Worm (Caenorhabditis elegans) whole organism, young adult: Measurements from ENCODE around the gene aps-1.

Experiments used
- B0261.1 ChIP-seq: sonication (generic microtip); optimal IDR thresholded peaks from 2 replicates; lab custom pipeline; 2016; ENCODE audit warnings: mild to moderate bottlenecking, missing genetic modification characterization, moderate library complexity, missing compliant biosample characterization
- B0336.3 ChIP-seq: fragments of 200-800 bp; sonication (Bioruptor generic); IDR thresholded peaks from 2 replicates; pipeline ENCODE4 v1.3.6; 2022; ENCODE audit warnings: missing genetic modification characterization, missing compliant biosample characterization
- D2030.7 ChIP-seq: fragments of 200-800 bp; sonication (Bioruptor generic); IDR thresholded peaks from 2 replicates; pipeline ENCODE4 v1.3.6; 2022; ENCODE audit warnings: missing genetic modification reagents, missing genetic modification characterization, missing compliant biosample characterization
- F22D6.2 ChIP-seq: sonication (generic microtip); optimal IDR thresholded peaks from 2 replicates; lab custom pipeline; 2016; ENCODE audit warnings: mild to moderate bottlenecking, missing genetic modification characterization, missing compliant biosample characterization
- T07F8.4 ChIP-seq: sonication (generic microtip); optimal IDR thresholded peaks from 2 replicates; lab custom pipeline; 2016; ENCODE audit warnings: mild to moderate bottlenecking, missing genetic modification characterization, moderate library complexity, missing compliant biosample characterization
- Y53G8AR.9 ChIP-seq: fragments of 200-800 bp; sonication (Bioruptor generic); conservative IDR thresholded peaks from 2 replicates; pipeline ENCODE4 v1.3.6; 2022; ENCODE audit warnings: missing genetic modification reagents, missing genetic modification characterization, missing compliant biosample characterization
- Y56A3A.18 ChIP-seq: fragments of 200-800 bp; sonication (Bioruptor generic); IDR thresholded peaks from 2 replicates; pipeline ENCODE4 v1.3.6; 2022; ENCODE audit warnings: missing genetic modification reagents, missing genetic modification characterization, missing compliant biosample characterization
- Y79H2A.3 ChIP-seq: fragments of 200-800 bp; sonication (Bioruptor generic); conservative IDR thresholded peaks from 2 replicates; pipeline ENCODE4 v1.3.6; 2022; ENCODE audit warnings: missing genetic modification reagents, missing genetic modification characterization, missing compliant biosample characterization
- Y95B8A.8 ChIP-seq: fragments of 200-800 bp; sonication (Bioruptor generic); IDR thresholded peaks from 2 replicates; pipeline ENCODE4 v1.3.6; 2022; ENCODE audit warnings: missing genetic modification reagents, missing genetic modification characterization, missing compliant biosample characterization
- ZK185.1 ChIP-seq: sonication (generic microtip); optimal IDR thresholded peaks from 2 replicates; lab custom pipeline; 2016; ENCODE audit warnings: mild to moderate bottlenecking, missing genetic modification characterization, missing compliant biosample characterization; ENCODE audit not compliant: poor library complexity, severe bottlenecking
- ama-1 ChIP-seq, 3 experiments: fragments of 150-350 bp in 1 of 3; sonication (generic microtip) in 2 of 3; optimal IDR thresholded peaks; 2 replicates each; lab custom pipeline; 2014 to 2018; ENCODE audit warnings: missing biosample characterization in 2 of 3, missing genetic modification characterization in 2 of 3, missing genetic modification reagents in 2 of 3
- athp-1 ChIP-seq: sonication (generic microtip); optimal IDR thresholded peaks from 2 replicates; lab custom pipeline; 2017; ENCODE audit warnings: mild to moderate bottlenecking, missing genetic modification characterization, missing compliant biosample characterization
- attf-3 ChIP-seq: fragments of 200-800 bp; sonication (Bioruptor generic); conservative IDR thresholded peaks from 2 replicates; pipeline ENCODE4 v1.3.6; 2022; ENCODE audit warnings: missing genetic modification reagents, missing genetic modification characterization, missing compliant biosample characterization
- cebp-1 ChIP-seq, 2 experiments: fragments of 200-800 bp in 1 of 2; sonication (Bioruptor generic) in 1 of 2; sonication (generic microtip) in 1 of 2; IDR thresholded peaks in 1 of 2; optimal IDR thresholded peaks in 1 of 2; 2 replicates each; pipeline versions ENCODE4 v1.3.6 to Lab custom; 2017 to 2022; ENCODE audit warnings: missing compliant biosample characterization in 2 of 2, missing genetic modification characterization in 2 of 2, mild to moderate bottlenecking in 1 of 2, missing genetic modification reagents in 1 of 2, moderate library complexity in 1 of 2
- ceh-40 ChIP-seq: fragments of 200-800 bp; sonication (Bioruptor generic); IDR thresholded peaks from 2 replicates; pipeline ENCODE4 v1.3.6; 2022; ENCODE audit warnings: missing genetic modification characterization, missing compliant biosample characterization
- chd-7 ChIP-seq: sonication (generic microtip); optimal IDR thresholded peaks from 2 replicates; lab custom pipeline; 2016; ENCODE audit warnings: mild to moderate bottlenecking, missing genetic modification characterization, moderate library complexity, missing compliant biosample characterization
- dox-1 ChIP-seq: fragments of 200-800 bp; sonication (Bioruptor generic); IDR thresholded peaks from 2 replicates; pipeline ENCODE4 v1.3.6; 2022; ENCODE audit warnings: missing genetic modification reagents, missing genetic modification characterization, missing compliant biosample characterization
- ekl-4 ChIP-seq: fragments of 200-800 bp; sonication (Bioruptor generic); IDR thresholded peaks from 2 replicates; pipeline ENCODE4 v1.3.6; 2022; ENCODE audit warnings: missing genetic modification reagents, missing genetic modification characterization, missing compliant biosample characterization
- ets-4 ChIP-seq: fragments of 200-800 bp; sonication (Bioruptor generic); optimal IDR thresholded peaks from 2 replicates; lab custom pipeline; 2018; ENCODE audit warnings: mild to moderate bottlenecking, missing genetic modification characterization, missing compliant biosample characterization
- hmg-1.2 ChIP-seq: fragments of 200-800 bp; sonication (Bioruptor generic); IDR thresholded peaks from 2 replicates; pipeline ENCODE4 v1.3.6; 2022; ENCODE audit warnings: missing genetic modification reagents, missing genetic modification characterization, missing compliant biosample characterization
- hsf-1 ChIP-seq: fragments of 200-800 bp; sonication (Bioruptor generic); IDR thresholded peaks from 2 replicates; pipeline ENCODE4 v1.3.6; 2022; ENCODE audit warnings: missing genetic modification reagents, missing genetic modification characterization, missing compliant biosample characterization
- let-526 ChIP-seq: fragments of 200-800 bp; sonication (Bioruptor generic); IDR thresholded peaks from 2 replicates; pipeline ENCODE4 v1.3.6; 2022; ENCODE audit warnings: missing genetic modification reagents, missing genetic modification characterization, missing compliant biosample characterization
- let-607 ChIP-seq, 2 experiments: fragments of 200-800 bp in 1 of 2; sonication (Bioruptor generic) in 1 of 2; sonication (generic microtip) in 1 of 2; optimal IDR thresholded peaks; 2 replicates each; lab custom pipeline; 2016 to 2018; ENCODE audit warnings: mild to moderate bottlenecking in 2 of 2, missing compliant biosample characterization in 2 of 2, missing genetic modification characterization in 2 of 2, moderate library complexity in 2 of 2, missing genotype in 1 of 2
- lin-40 ChIP-seq: sonication (generic microtip); optimal IDR thresholded peaks from 2 replicates; lab custom pipeline; 2016; ENCODE audit warnings: missing genetic modification characterization, mild to moderate bottlenecking, missing compliant biosample characterization, missing genotype, missing genetic modification reagents
- lin-54 ChIP-seq: fragments of 200-800 bp; sonication (Bioruptor generic); optimal IDR thresholded peaks from 2 replicates; lab custom pipeline; 2018; ENCODE audit warnings: mild to moderate bottlenecking, missing genetic modification characterization, missing compliant biosample characterization
- madf-10 ChIP-seq: sonication (generic microtip); optimal IDR thresholded peaks from 2 replicates; lab custom pipeline; 2016; ENCODE audit warnings: mild to moderate bottlenecking, missing genetic modification characterization, missing compliant biosample characterization
- madf-6 ChIP-seq: fragments of 200-800 bp; sonication (Bioruptor generic); IDR thresholded peaks from 2 replicates; pipeline ENCODE4 v1.3.6; 2022; ENCODE audit warnings: missing genetic modification reagents, missing genetic modification characterization, missing compliant biosample characterization
- mcd-1 ChIP-seq: fragments of 200-800 bp; sonication (Bioruptor generic); IDR thresholded peaks from 2 replicates; pipeline ENCODE4 v1.3.6; 2022; ENCODE audit warnings: missing genetic modification reagents, missing genetic modification characterization, missing compliant biosample characterization
- mes-4 ChIP-seq: sonication (generic microtip); optimal IDR thresholded peaks from 2 replicates; lab custom pipeline; 2016; ENCODE audit warnings: missing genotype, missing genetic modification characterization, missing compliant biosample characterization
- nfyb-1 ChIP-seq: fragments of 200-800 bp; sonication (Bioruptor generic); IDR thresholded peaks from 2 replicates; pipeline ENCODE4 v1.3.6; 2022; ENCODE audit warnings: missing genetic modification reagents, missing genetic modification characterization, missing compliant biosample characterization
- nhr-120 ChIP-seq: fragments of 200-800 bp; sonication (Bioruptor generic); IDR thresholded peaks from 2 replicates; pipeline ENCODE4 v1.3.6; 2022; ENCODE audit warnings: missing genetic modification characterization, missing compliant biosample characterization
- nhr-80 ChIP-seq: sonication (generic microtip); optimal IDR thresholded peaks from 2 replicates; lab custom pipeline; 2016; ENCODE audit warnings: missing genetic modification characterization, missing compliant biosample characterization
- rcor-1 ChIP-seq: fragments of 200-800 bp; sonication (Bioruptor generic); IDR thresholded peaks from 2 replicates; pipeline ENCODE4 v1.3.6; 2022; ENCODE audit warnings: missing genetic modification reagents, missing genetic modification characterization, missing compliant biosample characterization
- sea-2 ChIP-seq: fragments of 200-800 bp; sonication (Bioruptor generic); IDR thresholded peaks from 2 replicates; pipeline ENCODE4 v1.3.6; 2022; ENCODE audit warnings: missing genetic modification characterization, missing compliant biosample characterization
- snpc-4 ChIP-seq, 5 experiments: fragments of 150-350 bp in 1 of 5; sonication (generic microtip) in 4 of 5; optimal IDR thresholded peaks; 2 replicates each; lab custom pipeline; 2014 to 2018; ENCODE audit warnings: missing genetic modification characterization in 5 of 5, missing biosample characterization in 3 of 5, antibody characterized with exemption in 2 of 5, mild to moderate bottlenecking in 2 of 5, missing compliant biosample characterization in 2 of 5, missing genotype in 2 of 5, moderate library complexity in 2 of 5, missing genetic modification reagents in 1 of 5
- tbp1 ChIP-seq: fragments of 200-800 bp; sonication (Bioruptor generic); optimal IDR thresholded peaks from 2 replicates; lab custom pipeline; 2018; ENCODE audit warnings: mild to moderate bottlenecking, missing genetic modification characterization, missing compliant biosample characterization
- xnd-1 ChIP-seq: sonication (generic microtip); optimal IDR thresholded peaks from 2 replicates; lab custom pipeline; 2016; ENCODE audit warnings: missing genotype, missing genetic modification reagents, missing genetic modification characterization, missing compliant biosample characterization

The aps-1 gene

DNA sequence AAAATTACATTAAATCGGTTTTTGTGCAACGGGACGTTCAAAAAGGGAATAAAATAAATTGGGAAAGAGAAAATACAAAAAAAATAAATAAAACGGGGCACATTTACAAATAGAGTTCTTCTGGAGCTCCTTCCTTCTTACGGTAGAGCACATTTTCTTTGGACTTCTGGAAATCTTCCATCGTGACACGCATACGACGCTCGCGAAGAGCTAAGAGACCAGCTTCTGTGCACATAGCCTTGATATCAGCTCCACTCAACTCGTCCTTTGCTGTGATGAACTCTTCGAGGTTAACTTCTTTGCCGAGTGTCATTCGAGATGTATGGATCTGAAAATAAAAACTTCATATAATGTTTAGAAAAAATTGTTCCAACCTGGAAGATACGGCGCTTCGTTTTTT is 1.7 kb upstream of the aps-1 start:
- no peak for TF ChIP-seq madf-10 (tag; lab: Kevin White, UChicago)
- TF ChIP-seq nfyb-1, result 0 out of 2 replicates have a peak, but pooled peaks have one; percentile 22
- 0 out of 2 replicates have a peak, but pooled peaks have one; percentile 2 for TF ChIP-seq hmg-1.2 (GFP tag; lab: Robert Waterston, UW)
- TF ChIP-seq ceh-40 (GFP tag; lab: Robert Waterston, UW), result 0 out of 2 replicates have a peak, but pooled peaks have one; percentile 23
- peak; percentile 14 for TF ChIP-seq ama-1 (optimal IDR thresholded peaks at IDR 0.05; lab: Kevin White, UChicago)
- no peak for TF ChIP-seq ama-1 (GFP tag; optimal IDR thresholded peaks at IDR 0.05; lab: Kevin White, UChicago)

DNA sequence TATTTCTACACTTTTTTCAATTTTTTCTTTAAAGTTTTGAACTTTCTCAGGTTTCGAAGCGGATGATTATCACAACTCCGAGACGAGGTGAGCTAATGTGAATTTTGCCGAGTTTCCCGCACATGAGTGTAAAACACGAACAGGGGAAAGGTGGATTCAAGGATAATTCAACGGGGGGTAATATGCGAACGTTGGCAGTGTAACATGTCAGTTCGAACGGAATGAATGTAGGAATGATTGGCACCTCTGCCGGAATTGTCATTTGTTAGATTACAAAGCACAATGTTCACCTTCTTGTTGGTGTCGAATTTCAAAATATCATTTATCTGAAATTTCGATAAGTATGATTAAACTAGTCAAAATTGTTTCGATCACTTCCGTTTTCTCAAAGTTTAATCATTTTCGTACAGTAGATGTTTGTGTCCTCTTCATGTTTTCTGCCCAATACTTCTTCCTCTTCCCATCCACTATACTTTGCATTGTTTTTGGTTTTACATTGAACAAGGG is 1.2 kb downstream of the aps-1 start, which contains the start of gene picc-1:
picc-1 (plus strand) TSS at position 51 of the 507 bp plus-strand sequence.
- TF ChIP-seq Y56A3A.18 (GFP tag; lab: Robert Waterston, UW), result 0 out of 2 replicates have a peak, but pooled peaks have one; percentile 23
- peak; percentile 42; the same call in 1 of the 2 replicates for TF ChIP-seq attf-3 (GFP tag; lab: Robert Waterston, UW)
- TF ChIP-seq D2030.7 (GFP tag; lab: Robert Waterston, UW), result peak; percentile 34; the same call in 1 of the 2 replicates
- TF ChIP-seq lin-40 (tag; lab: Kevin White, UChicago), result peak; percentile 25
- TF ChIP-seq ZK185.1 (tag; lab: Kevin White, UChicago), result peak; percentile 61
- 0 out of 2 replicates have a peak, but pooled peaks have one; percentile 22 for TF ChIP-seq Y53G8AR.9
- 0 out of 2 replicates have a peak, but pooled peaks have one; percentile 18 for TF ChIP-seq dox-1 (GFP tag; lab: Robert Waterston, UW)
- TF ChIP-seq lin-54 (GFP tag; lab: Kevin White, UChicago), result peak; percentile 29
- 0 out of 2 replicates have a peak, but pooled peaks have one; percentile 29 for TF ChIP-seq mcd-1 (GFP tag; lab: Robert Waterston, UW)
- peak; percentile 50 for TF ChIP-seq chd-7 (tag; lab: Kevin White, UChicago)
- 0 out of 2 replicates have a peak, but pooled peaks have one; percentile 7 for TF ChIP-seq ekl-4 (GFP tag; lab: Robert Waterston, UW)
- TF ChIP-seq B0336.3, result peak; percentile 78
- peak; percentile 26 for TF ChIP-seq tbp1 (GFP tag; lab: Kevin White, UChicago)
- no peak for TF ChIP-seq let-526 (GFP tag; lab: Robert Waterston, UW)
- TF ChIP-seq cebp-1 (GFP tag; IDR thresholded peaks at IDR 0.05; lab: Robert Waterston, UW), result peak; percentile 21; the same call in 1 of the 2 replicates
- peak; percentile 7 for TF ChIP-seq cebp-1 (tag; optimal IDR thresholded peaks at IDR 0.05; lab: Kevin White, UChicago)
- TF ChIP-seq ets-4 (GFP tag; lab: Kevin White, UChicago), result no peak
- TF ChIP-seq madf-6 (GFP tag; lab: Robert Waterston, UW), result peak; percentile 61
- peak; percentile 6 for TF ChIP-seq xnd-1 (tag; lab: Kevin White, UChicago)
- TF ChIP-seq Y79H2A.3 (GFP tag; lab: Robert Waterston, UW), result peak; percentile 84
- peak; percentile 7 for TF ChIP-seq athp-1
- no peak for TF ChIP-seq nhr-80
- TF ChIP-seq B0261.1 (tag; lab: Kevin White, UChicago), result no peak
- TF ChIP-seq mes-4 (tag; lab: Kevin White, UChicago), result no peak
- no peak for TF ChIP-seq sea-2 (GFP tag; lab: Robert Waterston, UW)
- no peak for TF ChIP-seq snpc-4 (GFP tag; optimal IDR thresholded peaks at IDR 0.05; lab: Kevin White, UChicago)
- TF ChIP-seq snpc-4 (tag; optimal IDR thresholded peaks at IDR 0.05; lab: Kevin White, UChicago), result peak in 2 of 4 experiments; percentile 15 to 24
- 0 out of 2 replicates have a peak, but pooled peaks have one; percentile 51 for TF ChIP-seq hsf-1 (GFP tag; lab: Robert Waterston, UW)
- TF ChIP-seq rcor-1 (GFP tag; lab: Robert Waterston, UW), result 0 out of 2 replicates have a peak, but pooled peaks have one; percentile 22
- peak in 1 of 2 experiments; percentile 5 for TF ChIP-seq let-607 (tag; optimal IDR thresholded peaks at IDR 0.05; lab: Kevin White, UChicago)
- TF ChIP-seq Y95B8A.8 (GFP tag; lab: Robert Waterston, UW), result 0 out of 2 replicates have a peak, but pooled peaks have one; percentile 51
- peak; percentile 85; the same call in 1 of the 2 replicates for TF ChIP-seq nhr-120 (GFP tag; lab: Robert Waterston, UW)
- no peak for TF ChIP-seq F22D6.2
- TF ChIP-seq T07F8.4, result no peak
- TF ChIP-seq, all 124 proteins: peak for 24
